Worm (Caenorhabditis elegans) whole organism, mixed stage, embryonic: Measurements from ENCODE around the gene F23H11.2.

Experiments
- M03D4.4 ChIP-seq: sonication (generic microtip); optimal IDR thresholded peaks from 2 replicates; lab custom pipeline; 2017; ENCODE audit warnings: mild to moderate bottlenecking, missing genetic modification characterization, missing compliant biosample characterization
- bed-3 ChIP-seq: fragments of 200-800 bp; sonication (Bioruptor generic); optimal IDR thresholded peaks from 3 replicates; lab custom pipeline; 2018; ENCODE audit warnings: mild to moderate bottlenecking, missing genetic modification characterization, moderate library complexity, missing compliant biosample characterization
- ceh-39 ChIP-seq: fragments of 150-350 bp; optimal IDR thresholded peaks from 2 replicates; lab custom pipeline; 2014; ENCODE audit warnings: missing biosample characterization, missing genetic modification characterization
- ceh-43 ChIP-seq: fragments of 200-800 bp; sonication (Bioruptor generic); optimal IDR thresholded peaks from 2 replicates; lab custom pipeline; 2018; ENCODE audit warnings: mild to moderate bottlenecking, missing genetic modification characterization, moderate library complexity, missing compliant biosample characterization
- ceh-83 ChIP-seq: fragments of 200-800 bp; sonication (Bioruptor generic); optimal IDR thresholded peaks from 2 replicates; lab custom pipeline; 2018; ENCODE audit warnings: mild to moderate bottlenecking, missing genetic modification characterization, missing compliant biosample characterization
- ces-1 ChIP-seq: fragments of 150-350 bp; optimal IDR thresholded peaks from 2 replicates; lab custom pipeline; 2014; ENCODE audit warnings: missing biosample characterization, missing genetic modification reagents, missing genetic modification characterization
- cnd-1 ChIP-seq: fragments of 200-800 bp; sonication (Bioruptor generic); optimal IDR thresholded peaks from 2 replicates; lab custom pipeline; 2018; ENCODE audit warnings: mild to moderate bottlenecking, missing genetic modification characterization, missing compliant biosample characterization
- drap-1 ChIP-seq: fragments of 200-800 bp; sonication (Bioruptor generic); optimal IDR thresholded peaks from 3 replicates; lab custom pipeline; 2018; ENCODE audit warnings: mild to moderate bottlenecking, missing genetic modification characterization, missing compliant biosample characterization
- elt-1 ChIP-seq: sonication (generic microtip); optimal IDR thresholded peaks from 2 replicates; lab custom pipeline; 2017; ENCODE audit warnings: missing genetic modification characterization, mild to moderate bottlenecking, missing compliant biosample characterization, antibody characterized with exemption, moderate library complexity, borderline replicate concordance; ENCODE audit not compliant: insufficient read depth
- elt-3 ChIP-seq: fragments of 150-350 bp; optimal IDR thresholded peaks from 2 replicates; lab custom pipeline; 2014; ENCODE audit warnings: missing biosample characterization, missing genetic modification characterization
- flh-1 ChIP-seq: fragments of 200-800 bp; sonication (Bioruptor generic); optimal IDR thresholded peaks from 2 replicates; lab custom pipeline; 2018; ENCODE audit warnings: mild to moderate bottlenecking, missing genetic modification characterization, moderate library complexity, missing compliant biosample characterization
- ham-2 ChIP-seq: fragments of 200-800 bp; sonication (Bioruptor generic); optimal IDR thresholded peaks from 2 replicates; lab custom pipeline; 2018; ENCODE audit warnings: mild to moderate bottlenecking, missing genetic modification characterization, missing compliant biosample characterization
- hlh-1 ChIP-seq: fragments of 150-350 bp; optimal IDR thresholded peaks from 2 replicates; lab custom pipeline; 2014; ENCODE audit warnings: missing biosample characterization, missing genetic modification reagents, missing genetic modification characterization
- lin-32 ChIP-seq: fragments of 200-800 bp; sonication (Bioruptor generic); optimal IDR thresholded peaks from 2 replicates; lab custom pipeline; 2018; ENCODE audit warnings: mild to moderate bottlenecking, missing genetic modification characterization, missing compliant biosample characterization
- mab-5 ChIP-seq: fragments of 150-350 bp; optimal IDR thresholded peaks from 2 replicates; lab custom pipeline; 2014; ENCODE audit warnings: missing biosample characterization, missing genetic modification characterization
- mls-2 ChIP-seq: sonication (generic microtip); optimal IDR thresholded peaks from 2 replicates; lab custom pipeline; 2016; ENCODE audit warnings: mild to moderate bottlenecking, missing genetic modification characterization, moderate library complexity, missing compliant biosample characterization
- nhr-12 ChIP-seq: fragments of 150-350 bp; optimal IDR thresholded peaks from 2 replicates; lab custom pipeline; 2014; ENCODE audit warnings: missing biosample characterization, missing genetic modification characterization
- nhr-2 ChIP-seq: fragments of 150-350 bp; optimal IDR thresholded peaks from 2 replicates; lab custom pipeline; 2014; ENCODE audit warnings: missing biosample characterization, missing genetic modification characterization
- nhr-237 ChIP-seq: fragments of 150-350 bp; optimal IDR thresholded peaks from 2 replicates; lab custom pipeline; 2014; ENCODE audit warnings: missing biosample characterization, missing genetic modification characterization
- nhr-28 ChIP-seq: fragments of 150-350 bp; optimal IDR thresholded peaks from 2 replicates; lab custom pipeline; 2014; ENCODE audit warnings: missing biosample characterization, missing genetic modification characterization
- nhr-76 ChIP-seq: sonication (generic microtip); optimal IDR thresholded peaks from 2 replicates; lab custom pipeline; 2017; ENCODE audit warnings: missing biosample characterization, missing genetic modification characterization
- pha-4 ChIP-seq: fragments of 150-350 bp; optimal IDR thresholded peaks from 2 replicates; lab custom pipeline; 2018; ENCODE audit warnings: missing biosample characterization, missing genetic modification reagents, missing genetic modification characterization
- sem-2 ChIP-seq: fragments of 200-800 bp; sonication (Bioruptor generic); optimal IDR thresholded peaks from 2 replicates; lab custom pipeline; 2018; ENCODE audit warnings: mild to moderate bottlenecking, missing genetic modification characterization, missing compliant biosample characterization
- sptf-1 ChIP-seq: sonication (generic microtip); optimal IDR thresholded peaks from 2 replicates; lab custom pipeline; 2017; ENCODE audit warnings: mild to moderate bottlenecking, missing genetic modification characterization, moderate library complexity, missing compliant biosample characterization
- tbx-8 ChIP-seq: fragments of 200-800 bp; sonication (Bioruptor generic); optimal IDR thresholded peaks from 2 replicates; lab custom pipeline; 2018; ENCODE audit warnings: mild to moderate bottlenecking, missing genetic modification characterization, moderate library complexity, missing compliant biosample characterization
- unc-120 ChIP-seq: sonication (generic microtip); optimal IDR thresholded peaks from 2 replicates; lab custom pipeline; 2017; ENCODE audit warnings: missing genetic modification characterization, missing compliant biosample characterization; ENCODE audit not compliant: poor library complexity, severe bottlenecking
- unc-62 ChIP-seq: fragments of 150-350 bp; optimal IDR thresholded peaks from 2 replicates; lab custom pipeline; 2014; ENCODE audit warnings: missing biosample characterization, missing genetic modification reagents, missing genetic modification characterization
- zip-8 ChIP-seq: fragments of 150-350 bp; optimal IDR thresholded peaks from 2 replicates; lab custom pipeline; 2014; ENCODE audit warnings: missing biosample characterization, missing genetic modification characterization
- ztf-11 ChIP-seq: fragments of 150-350 bp; optimal IDR thresholded peaks from 2 replicates; lab custom pipeline; 2014; ENCODE audit warnings: missing biosample characterization, missing genetic modification characterization

Gene F23H11.2

ce11 chrIII:931405-931804, 35.9 kb downstream of the F23H11.2 start:
- TF ChIP-seq mls-2 (tag; lab: Kevin White, UChicago) (peak; percentile 95), bed-3 (peak; percentile 72), tbx-8 (GFP tag; lab: Kevin White, UChicago) (peak; percentile 88), M03D4.4 (tag; lab: Kevin White, UChicago) (peak; percentile 91), lin-32 (GFP tag; lab: Kevin White, UChicago) (peak; percentile 85), cnd-1 (tag; lab: Kevin White, UChicago) (peak; percentile 49), sem-2 (GFP tag; lab: Kevin White, UChicago) (peak; percentile 44), sptf-1 (peak; percentile 96), ceh-43 (GFP tag; lab: Kevin White, UChicago) (peak; percentile 50), unc-120 (tag; lab: Kevin White, UChicago) (peak; percentile 49), ceh-83 (GFP tag; lab: Kevin White, UChicago) (peak; percentile 75)
- TF ChIP-seq, all 35 proteins: peak for 11; not testable (repeated sequence) for 24

- TF ChIP-seq unc-62 (no peak), sem-2 (GFP tag; lab: Kevin White, UChicago) (no peak), drap-1 (GFP tag; lab: Kevin White, UChicago) (no peak), ceh-39 (tag; lab: Kevin White, UChicago) (no peak), M03D4.4 (tag; lab: Kevin White, UChicago) (no peak), nhr-237 (no peak), ceh-43 (GFP tag; lab: Kevin White, UChicago) (no peak), nhr-2 (tag; lab: Kevin White, UChicago) (no peak), tbx-8 (GFP tag; lab: Kevin White, UChicago) (no peak), elt-1 (tag; lab: Kevin White, UChicago) (no peak), nhr-28 (no peak), pha-4 (tag; lab: Kevin White, UChicago) (no peak), cnd-1 (tag; lab: Kevin White, UChicago) (no peak), flh-1 (GFP tag; lab: Kevin White, UChicago) (no peak), mab-5 (tag; lab: Kevin White, UChicago) (no peak), hlh-1 (tag; lab: Kevin White, UChicago) (no peak), unc-120 (tag; lab: Kevin White, UChicago) (no peak), ces-1 (no peak)
These were observed 40.5 kb downstream of the F23H11.2 start, which contains the start of gene fbxa-55 for ce11 chrIII:936037-936507. Gene fbxa-55, minus strand, starts transcription at chrIII:936087.

ce11 chrIII:937961-938360, 42.4 kb downstream of the F23H11.2 start, which contains the start of gene fbxa-56:
Gene fbxa-56, minus strand, starts transcription at chrIII:938061.
- TF ChIP-seq nhr-2 (tag; lab: Kevin White, UChicago) (no peak), M03D4.4 (tag; lab: Kevin White, UChicago) (no peak), ztf-11 (tag; lab: Kevin White, UChicago) (no peak), elt-3 (tag; lab: Kevin White, UChicago) (no peak), nhr-12 (no peak), ces-1 (no peak), zip-8 (tag; lab: Kevin White, UChicago) (no peak), ham-2 (GFP tag; lab: Kevin White, UChicago) (no peak), hlh-1 (tag; lab: Kevin White, UChicago) (no peak), bed-3 (no peak), nhr-76 (no peak), lin-32 (GFP tag; lab: Kevin White, UChicago) (no peak), flh-1 (GFP tag; lab: Kevin White, UChicago) (no peak), ceh-43 (GFP tag; lab: Kevin White, UChicago) (no peak), cnd-1 (tag; lab: Kevin White, UChicago) (no peak), mab-5 (tag; lab: Kevin White, UChicago) (no peak)

- TF ChIP-seq mab-5 (tag; lab: Kevin White, UChicago) (no peak), ztf-11 (tag; lab: Kevin White, UChicago) (no peak), drap-1 (GFP tag; lab: Kevin White, UChicago) (no peak), tbx-8 (GFP tag; lab: Kevin White, UChicago) (no peak), M03D4.4 (tag; lab: Kevin White, UChicago) (no peak), ham-2 (GFP tag; lab: Kevin White, UChicago) (no peak), elt-1 (tag; lab: Kevin White, UChicago) (no peak), ceh-43 (GFP tag; lab: Kevin White, UChicago) (no peak)
- TF ChIP-seq, all 35 proteins: peak for 0
These were observed 43.0 kb downstream of the F23H11.2 start, which contains the start of gene fbxa-22 for ce11 chrIII:938569-938968. Gene fbxa-22, plus strand, starts transcription at chrIII:938869.
